Fruit fly (Drosophila melanogaster) whole organism, prepupa: ENCODE data around the gene Ir93a.

ENCODE experiments used
- Blimp-1 ChIP-seq: fragments of 200-800 bp; sonication (Bioruptor generic); optimal IDR thresholded peaks from 3 replicates; lab custom pipeline; 2017; ENCODE audit warnings: missing biosample characterization, missing genetic modification characterization, mild to moderate bottlenecking, moderate library complexity, missing genetic modification reagents
- CG10669 ChIP-seq: fragments of 200-800 bp; sonication (Bioruptor generic); optimal IDR thresholded peaks from 3 replicates; lab custom pipeline; 2018; ENCODE audit warnings: missing biosample characterization, mild to moderate bottlenecking, missing genetic modification characterization, moderate library complexity
- CG11762 ChIP-seq: fragments of 200-800 bp; sonication (Bioruptor generic); optimal IDR thresholded peaks from 3 replicates; lab custom pipeline; 2016; ENCODE audit warnings: missing biosample characterization, missing genetic modification characterization; ENCODE audit not compliant: insufficient read depth
- CG11902 ChIP-seq: fragments of 200-800 bp; sonication (Bioruptor generic); optimal IDR thresholded peaks from 3 replicates; lab custom pipeline; 2016; ENCODE audit warnings: missing biosample characterization, missing genetic modification characterization
- CG15336 ChIP-seq: fragments of 200-800 bp; sonication (Bioruptor generic); IDR thresholded peaks from 2 replicates; pipeline ENCODE4 v1.3.6; 2022; ENCODE audit warnings: missing biosample characterization, missing genetic modification characterization
- CG1621 ChIP-seq: fragments of 200-800 bp; sonication (Bioruptor generic); optimal IDR thresholded peaks from 3 replicates; lab custom pipeline; 2018; ENCODE audit warnings: missing biosample characterization, mild to moderate bottlenecking, missing genetic modification characterization
- CG16779 ChIP-seq: fragments of 200-800 bp; sonication (Bioruptor generic); optimal IDR thresholded peaks from 3 replicates; lab custom pipeline; 2017; ENCODE audit warnings: missing biosample characterization, mild to moderate bottlenecking, missing genetic modification characterization
- CG3032 ChIP-seq: fragments of 200-800 bp; optimal IDR thresholded peaks from 2 replicates; lab custom pipeline; 2019; ENCODE audit warnings: missing biosample characterization, mild to moderate bottlenecking, missing genetic modification characterization, moderate library complexity
- CG31627 ChIP-seq: fragments of 200-800 bp; sonication (Bioruptor generic); optimal IDR thresholded peaks from 3 replicates; lab custom pipeline; 2016; ENCODE audit warnings: missing biosample characterization, missing genetic modification characterization
- CG34406 ChIP-seq: fragments of 200-800 bp; sonication (Bioruptor generic); optimal IDR thresholded peaks from 3 replicates; lab custom pipeline; 2016; ENCODE audit warnings: missing biosample characterization, missing genetic modification characterization
- CG4318 ChIP-seq: fragments of 200-800 bp; sonication (Bioruptor generic); optimal IDR thresholded peaks from 3 replicates; lab custom pipeline; 2017; ENCODE audit warnings: missing biosample characterization, mild to moderate bottlenecking, missing genetic modification characterization
- CG6163 ChIP-seq: fragments of 200-800 bp; sonication (Bioruptor generic); IDR thresholded peaks from 3 replicates; pipeline ENCODE4 v1.3.6; 2022; ENCODE audit warnings: missing biosample characterization, missing genetic modification characterization
- CG6276 ChIP-seq: fragments of 200-800 bp; sonication (Bioruptor generic); optimal IDR thresholded peaks from 2 replicates; lab custom pipeline; 2017; ENCODE audit warnings: missing biosample characterization, mild to moderate bottlenecking, missing genetic modification characterization
- CG6854 ChIP-seq: fragments of 200-800 bp; sonication (Bioruptor generic); optimal IDR thresholded peaks from 2 replicates; lab custom pipeline; 2017; ENCODE audit warnings: missing biosample characterization, mild to moderate bottlenecking, missing genetic modification characterization
- CG7368 ChIP-seq: fragments of 200-800 bp; sonication (Bioruptor generic); optimal IDR thresholded peaks from 3 replicates; lab custom pipeline; 2016; ENCODE audit warnings: missing biosample characterization, missing genetic modification characterization
- CG8119 ChIP-seq: fragments of 200-800 bp; sonication (Bioruptor generic); IDR thresholded peaks from 3 replicates; pipeline ENCODE4 v1.3.6; 2022; ENCODE audit warnings: missing biosample characterization, missing genetic modification characterization
- CG8319 ChIP-seq: fragments of 200-800 bp; sonication (Bioruptor generic); optimal IDR thresholded peaks from 3 replicates; lab custom pipeline; 2016; ENCODE audit warnings: missing biosample characterization, missing genetic modification characterization
- CG8632 ChIP-seq: fragments of 200-800 bp; sonication (Bioruptor generic); optimal IDR thresholded peaks from 3 replicates; lab custom pipeline; 2016; ENCODE audit warnings: missing biosample characterization, missing genetic modification characterization
- CG9139 ChIP-seq: fragments of 200-800 bp; sonication (Bioruptor generic); optimal IDR thresholded peaks from 3 replicates; lab custom pipeline; 2017; ENCODE audit warnings: missing biosample characterization, mild to moderate bottlenecking, missing genetic modification characterization
- Eip78C ChIP-seq: fragments of 200-800 bp; sonication (Bioruptor generic); peaks from one replicate; lab custom pipeline; 2016; ENCODE audit warnings: missing biosample characterization, missing genetic modification characterization
- Eip93F ChIP-seq: fragments of 200-800 bp; sonication (Bioruptor generic); optimal IDR thresholded peaks from 2 replicates; lab custom pipeline; 2016; ENCODE audit warnings: missing biosample characterization, mild to moderate bottlenecking, missing genetic modification characterization
- Ets21C ChIP-seq: fragments of 200-800 bp; sonication (Bioruptor generic); optimal IDR thresholded peaks from 3 replicates; lab custom pipeline; 2016; ENCODE audit warnings: missing biosample characterization, missing genetic modification characterization
- Ets96B ChIP-seq: fragments of 200-800 bp; optimal IDR thresholded peaks from 2 replicates; lab custom pipeline; 2019; ENCODE audit warnings: missing biosample characterization, mild to moderate bottlenecking, missing genetic modification characterization, moderate library complexity
- Gug ChIP-seq: fragments of 200-800 bp; sonication (Bioruptor generic); IDR thresholded peaks from 2 replicates; pipeline ENCODE4 v1.3.6; 2022; ENCODE audit warnings: missing biosample characterization, missing genetic modification characterization
- Hr38 ChIP-seq: sonication (Bioruptor generic); optimal IDR thresholded peaks from 2 replicates; lab custom pipeline; 2016; ENCODE audit warnings: missing biosample characterization, missing genetic modification characterization
- Hr39 ChIP-seq: fragments of 200-800 bp; sonication (Bioruptor generic); optimal IDR thresholded peaks from 2 replicates; lab custom pipeline; 2016; ENCODE audit warnings: missing biosample characterization, missing genetic modification characterization
- Hr4 ChIP-seq: fragments of 200-800 bp; sonication (Bioruptor generic); optimal IDR thresholded peaks from 3 replicates; lab custom pipeline; 2016; ENCODE audit warnings: missing biosample characterization, missing genetic modification characterization
- Met ChIP-seq: fragments of 200-800 bp; sonication (Bioruptor generic); optimal IDR thresholded peaks from 3 replicates; lab custom pipeline; 2016; ENCODE audit warnings: missing biosample characterization, missing genetic modification characterization
- OdsH ChIP-seq: fragments of 200-800 bp; sonication (Bioruptor generic); optimal IDR thresholded peaks from 3 replicates; lab custom pipeline; 2016; ENCODE audit warnings: missing biosample characterization, missing genetic modification characterization
- Sox14 ChIP-seq: fragments of 200-800 bp; sonication (Bioruptor generic); optimal IDR thresholded peaks from 3 replicates; lab custom pipeline; 2016; ENCODE audit warnings: missing biosample characterization, missing genetic modification characterization
- acj6 ChIP-seq: fragments of 200-800 bp; sonication (Bioruptor generic); optimal IDR thresholded peaks from 3 replicates; lab custom pipeline; 2016; ENCODE audit warnings: missing biosample characterization, missing genetic modification characterization
- cyc ChIP-seq: fragments of 200-800 bp; sonication (Bioruptor generic); optimal IDR thresholded peaks from 3 replicates; lab custom pipeline; 2016; ENCODE audit warnings: missing biosample characterization, missing genetic modification characterization
- eg ChIP-seq: fragments of 200-800 bp; sonication (Bioruptor generic); IDR thresholded peaks from 3 replicates; pipeline ENCODE4 v1.3.6; 2022; ENCODE audit warnings: missing biosample characterization, missing genetic modification characterization
- esn ChIP-seq: fragments of 200-800 bp; sonication (Bioruptor generic); optimal IDR thresholded peaks from 2 replicates; lab custom pipeline; 2016; ENCODE audit warnings: missing biosample characterization, mild to moderate bottlenecking, missing genetic modification characterization, moderate library complexity
- fd59A ChIP-seq: fragments of 200-800 bp; sonication (Bioruptor generic); optimal IDR thresholded peaks from 2 replicates; lab custom pipeline; 2017; ENCODE audit warnings: missing biosample characterization, mild to moderate bottlenecking, missing genetic modification characterization, missing genetic modification reagents
- fd85E ChIP-seq: fragments of 200-800 bp; sonication (Bioruptor generic); optimal IDR thresholded peaks from 3 replicates; lab custom pipeline; 2016; ENCODE audit warnings: missing biosample characterization, missing genetic modification characterization
- fkh ChIP-seq: fragments of 200-800 bp; sonication (Bioruptor generic); optimal IDR thresholded peaks from 3 replicates; lab custom pipeline; 2017; ENCODE audit warnings: missing biosample characterization, mild to moderate bottlenecking, missing genetic modification characterization, moderate library complexity
- net ChIP-seq: fragments of 200-800 bp; sonication (Bioruptor generic); optimal IDR thresholded peaks from 3 replicates; lab custom pipeline; 2016; ENCODE audit warnings: missing biosample characterization, missing genetic modification characterization
- pdm3 ChIP-seq: fragments of 200-800 bp; sonication (Bioruptor generic); optimal IDR thresholded peaks from 3 replicates; lab custom pipeline; 2016; ENCODE audit warnings: missing biosample characterization, missing genetic modification characterization
- salr ChIP-seq, 2 experiments: fragments of 200-800 bp; sonication (Bioruptor generic); optimal IDR thresholded peaks; 3 replicates each; lab custom pipeline; 2016 to 2018; ENCODE audit warnings: missing biosample characterization in 2 of 2, missing genetic modification characterization in 2 of 2, mild to moderate bottlenecking in 1 of 2
- spab ChIP-seq: fragments of 200-800 bp; sonication (Bioruptor generic); optimal IDR thresholded peaks from 2 replicates; lab custom pipeline; 2017; ENCODE audit warnings: missing biosample characterization, mild to moderate bottlenecking, missing genetic modification characterization, missing genetic modification reagents
- ss ChIP-seq, 2 experiments: fragments of 200-800 bp; sonication (Bioruptor generic); optimal IDR thresholded peaks; 2 replicates in 1 of 2; 3 replicates in 1 of 2; lab custom pipeline; 2017 to 2018; ENCODE audit warnings: mild to moderate bottlenecking in 2 of 2, missing biosample characterization in 2 of 2, missing genetic modification characterization in 2 of 2, moderate library complexity in 1 of 2
- svp ChIP-seq: fragments of 200-800 bp; sonication (Bioruptor generic); peaks from one replicate; lab custom pipeline; 2016; ENCODE audit warnings: missing biosample characterization, missing genetic modification characterization
- topi ChIP-seq: fragments of 200-800 bp; sonication (Bioruptor generic); optimal IDR thresholded peaks from 3 replicates; lab custom pipeline; 2016; ENCODE audit warnings: missing biosample characterization, missing genetic modification characterization
- vri ChIP-seq: fragments of 200-800 bp; sonication (Bioruptor generic); optimal IDR thresholded peaks from 3 replicates; lab custom pipeline; 2016; ENCODE audit warnings: missing biosample characterization, mild to moderate bottlenecking, missing genetic modification characterization

Gene Ir93a

DNA sequence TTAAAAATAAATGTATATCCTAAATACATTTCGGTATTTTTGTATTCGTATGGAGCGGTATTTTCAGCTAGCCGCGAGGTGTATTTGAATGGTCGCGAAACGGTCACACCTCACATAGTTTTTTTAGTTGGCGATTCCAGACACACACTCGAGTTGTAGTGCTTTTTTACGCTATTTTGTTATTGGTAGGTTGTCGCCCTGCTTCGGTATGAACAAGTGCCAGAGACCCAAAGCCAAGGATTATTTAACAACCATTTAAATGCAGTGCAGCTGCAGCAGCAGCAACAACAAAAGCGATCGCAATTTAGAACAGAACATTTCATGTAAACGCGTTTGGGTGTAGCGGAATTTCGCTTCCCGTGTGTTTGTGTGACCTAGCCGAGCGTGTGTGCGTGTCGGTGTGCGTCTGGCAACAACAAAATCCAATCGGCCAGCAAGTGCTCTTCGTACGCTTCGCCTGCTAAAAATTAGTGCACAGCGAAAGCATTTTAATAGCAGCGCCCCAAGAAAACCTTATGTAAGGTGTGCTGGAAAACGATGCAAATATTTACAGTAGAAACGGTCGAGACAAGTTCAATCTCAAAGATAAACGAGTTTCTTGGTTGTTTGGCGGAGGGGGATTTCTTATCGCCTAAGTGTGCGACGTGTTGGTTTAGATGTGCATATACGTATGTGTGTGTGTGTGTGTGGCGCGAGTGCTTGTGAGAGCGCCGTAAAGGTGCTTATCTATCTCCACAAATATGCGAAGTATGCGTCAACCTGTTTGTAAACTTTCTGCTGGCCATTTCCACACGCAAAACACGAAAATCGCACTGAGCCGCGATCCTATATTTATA, 26.8 kb downstream of the Ir93a start, which contains the start of gene Synd (continued):
- peak; percentile 3 for TF ChIP-seq CG10669 (GFP tag; lab: Kevin White, UChicago)
- TF ChIP-seq spab (GFP tag; lab: Kevin White, UChicago), result no peak
- TF ChIP-seq Ets21C (GFP tag; lab: Kevin White, UChicago), result no peak
- peak; percentile 42 for TF ChIP-seq esn
- TF ChIP-seq Ets96B, result no peak
- no peak for TF ChIP-seq Eip93F
- TF ChIP-seq OdsH (GFP tag; lab: Kevin White, UChicago), result peak; percentile 43
- TF ChIP-seq CG3032, result no peak
- TF ChIP-seq Hr4 (GFP tag; lab: Kevin White, UChicago), result peak; percentile 32
- peak; percentile 63 for TF ChIP-seq vri (GFP tag; lab: Kevin White, UChicago)
- TF ChIP-seq CG15336 (GFP tag; lab: Robert Waterston, UW), result 0 out of 2 replicates have a peak, but pooled peaks have one; percentile 34
- peak; percentile 11 for TF ChIP-seq cyc (GFP tag; lab: Kevin White, UChicago)
- peak; percentile 13; the same call in 2 of the 3 replicates for TF ChIP-seq CG6163
- TF ChIP-seq net (GFP tag; lab: Kevin White, UChicago), result no peak
- peak; percentile 53; the same call in 1 of the 3 replicates for TF ChIP-seq CG8119
- peak; percentile 41 for TF ChIP-seq Hr39 (GFP tag; lab: Kevin White, UChicago)
- peak; percentile 39 for TF ChIP-seq CG9139 (GFP tag; lab: Kevin White, UChicago)
- peak; percentile 28 for TF ChIP-seq CG31627 (GFP tag; lab: Kevin White, UChicago)
- peak; percentile 27 for TF ChIP-seq Sox14 (GFP tag; lab: Kevin White, UChicago)
- peak; percentile 9 for TF ChIP-seq CG16779 (tag; lab: Kevin White, UChicago)

DNA sequence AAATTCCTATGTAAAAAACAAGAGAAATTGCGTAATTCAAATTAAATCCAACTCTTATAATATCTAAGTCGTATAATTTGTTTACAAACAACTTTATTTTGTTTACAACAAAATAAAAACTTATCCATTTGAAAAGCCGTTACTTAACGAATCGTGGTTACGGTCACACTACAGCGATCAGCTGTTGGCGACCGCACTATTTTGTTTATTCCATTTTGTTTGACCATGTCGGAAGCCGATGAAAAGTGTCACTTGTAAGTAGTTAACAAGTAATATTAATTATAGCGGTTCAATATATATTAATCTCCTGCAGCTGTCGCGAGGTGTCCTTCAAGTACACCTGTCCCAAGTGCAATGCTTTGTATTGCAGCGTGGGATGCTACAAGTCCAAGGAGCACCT, 28.8 kb downstream of the Ir93a start, which contains the start of gene CG31223:
Gene CG31223 (plus strand): TSS at position 165 of the 400 bp plus-strand sequence.
- TF ChIP-seq OdsH (GFP tag; lab: Kevin White, UChicago), result no peak
- no peak for TF ChIP-seq eg (GFP tag; lab: Robert Waterston, UW)
- no peak for TF ChIP-seq CG34406 (GFP tag; lab: Kevin White, UChicago)
- no peak for TF ChIP-seq spab (GFP tag; lab: Kevin White, UChicago)
- TF ChIP-seq CG16779 (tag; lab: Kevin White, UChicago), result no peak
- no peak for TF ChIP-seq CG7368
- TF ChIP-seq CG10669 (GFP tag; lab: Kevin White, UChicago), result no peak
- no peak for TF ChIP-seq Sox14 (GFP tag; lab: Kevin White, UChicago)
- no peak for TF ChIP-seq salr (GFP tag; optimal IDR thresholded peaks at IDR 0.05; lab: Kevin White, UChicago)
- TF ChIP-seq vri (GFP tag; lab: Kevin White, UChicago), result no peak
- no peak for TF ChIP-seq fd59A (GFP tag; lab: Kevin White, UChicago)

DNA sequence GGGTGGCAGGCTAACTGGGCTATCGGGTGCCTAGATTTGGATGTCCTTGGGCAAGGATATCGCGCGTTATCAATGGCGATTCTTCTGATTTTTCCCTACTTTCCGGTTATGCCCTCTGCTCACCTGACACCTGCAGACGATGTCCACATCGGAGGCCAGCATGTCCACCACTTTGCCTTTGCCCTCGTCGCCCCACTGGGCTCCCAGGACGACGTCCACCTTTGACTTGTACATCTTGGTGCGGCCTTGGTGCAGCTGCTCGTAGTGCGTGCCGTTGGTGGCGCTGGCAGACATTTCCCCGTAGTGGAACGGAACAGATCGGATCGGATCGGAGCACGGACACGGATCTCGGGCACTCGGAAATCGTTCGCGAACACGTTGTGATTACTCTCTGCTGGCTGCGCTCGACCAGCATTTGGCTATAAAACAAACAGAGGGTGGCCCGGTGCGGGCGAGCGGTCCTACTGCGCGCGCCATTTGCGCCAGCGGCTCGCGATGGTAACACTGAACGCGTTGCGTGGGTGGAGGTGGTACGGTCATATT, 29.5 kb downstream of the Ir93a start, which contains the start of gene Adss:
Gene Adss (minus strand): TSS at position 428 of the 543 bp plus-strand sequence.
- TF ChIP-seq Eip78C (GFP tag; lab: Kevin White, UChicago) (peak; percentile 69), ss (GFP tag; optimal IDR thresholded peaks at IDR 0.05; lab: Kevin White, UChicago) (no peak), CG8632 (GFP tag; lab: Kevin White, UChicago) (no peak), Hr38 (GFP tag; lab: Kevin White, UChicago) (no peak), topi (GFP tag; lab: Kevin White, UChicago) (no peak), Hr4 (GFP tag; lab: Kevin White, UChicago) (no peak), Gug (no peak), fd85E (GFP tag; lab: Kevin White, UChicago) (no peak), CG8319 (GFP tag; lab: Kevin White, UChicago) (no peak), CG6854 (peak; percentile 46), Blimp-1 (GFP tag; lab: Kevin White, UChicago) (no peak), CG11762 (GFP tag; lab: Kevin White, UChicago) (no peak), svp (GFP tag; lab: Kevin White, UChicago) (no peak), pdm3 (no peak), CG1621 (tag; lab: Kevin White, UChicago) (peak; percentile 51), fd59A (GFP tag; lab: Kevin White, UChicago) (no peak), CG6276 (peak; percentile 9), cyc (GFP tag; lab: Kevin White, UChicago) (no peak), CG4318 (GFP tag; lab: Kevin White, UChicago) (no peak), CG11902 (no peak), spab (GFP tag; lab: Kevin White, UChicago) (no peak), Met (GFP tag; lab: Kevin White, UChicago) (peak; percentile 7), CG10669 (GFP tag; lab: Kevin White, UChicago) (no peak), fkh (peak; percentile 92), acj6 (GFP tag; lab: Kevin White, UChicago) (no peak), esn (peak; percentile 0)
